Fruit fly (Drosophila melanogaster): ENCODE data around the gene CG6178.

DNA sequence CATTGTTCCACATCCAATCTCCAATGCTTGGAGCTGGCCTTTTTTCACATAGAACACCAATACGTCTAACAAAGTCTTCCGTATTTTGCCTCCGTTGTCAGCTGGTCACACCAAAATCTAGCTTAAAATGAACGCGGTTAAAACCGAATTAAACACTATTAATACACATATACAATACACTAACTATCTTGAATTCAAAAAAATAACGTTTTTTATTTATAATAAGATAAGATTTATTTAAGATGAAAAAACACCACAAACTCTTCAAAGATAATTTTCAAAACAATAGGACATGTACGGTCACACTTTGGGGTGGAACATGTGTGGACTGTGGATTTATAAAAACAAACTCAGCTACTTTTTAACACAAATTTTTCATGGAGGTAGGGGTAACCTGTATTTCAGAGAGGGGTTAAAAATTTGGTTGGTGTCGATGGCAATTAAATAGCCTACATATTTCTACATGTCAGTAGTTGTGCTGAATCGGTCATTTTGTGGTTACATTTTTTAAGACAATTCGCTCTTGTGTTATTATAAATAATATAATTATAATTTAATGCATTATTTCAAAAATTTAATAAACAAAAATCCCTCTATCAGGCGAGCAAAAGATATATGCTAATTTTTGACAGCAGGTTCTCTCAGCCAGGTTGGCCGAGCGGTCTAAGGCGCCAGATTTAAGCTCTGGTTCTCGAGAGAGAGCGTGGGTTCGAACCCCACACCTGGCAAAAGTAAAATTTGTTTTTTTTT, 39.7 kb upstream of the CG6178 start, which contains the start of gene CG13605:
- no peak for TF ChIP-seq EcR (GFP tag; optimal IDR thresholded peaks at IDR 0.05)
- no peak for TF ChIP-seq pan (optimal IDR thresholded peaks at IDR 0.05)
- no peak for TF ChIP-seq CG8478 (optimal IDR thresholded peaks at IDR 0.05)
- no peak for TF ChIP-seq usp (GFP tag; optimal IDR thresholded peaks at IDR 0.05)
- TF ChIP-seq psq (optimal IDR thresholded peaks at IDR 0.05): no peak
